Fruit fly (Drosophila melanogaster) whole organism, prepupa: ENCODE results near the gene Indy.
A peak's percentile ranks its signal among the peaks of the same experiment; 100 is the strongest.

Experiments used
- CG10631 ChIP-seq: fragments of 200-800 bp; sonication (Bioruptor generic); optimal IDR thresholded peaks from 2 replicates; lab custom pipeline; 2016; ENCODE audit warnings: missing biosample characterization, missing genetic modification characterization
- CG16779 ChIP-seq: fragments of 200-800 bp; sonication (Bioruptor generic); optimal IDR thresholded peaks from 3 replicates; lab custom pipeline; 2017; ENCODE audit warnings: missing biosample characterization, mild to moderate bottlenecking, missing genetic modification characterization
- CG8319 ChIP-seq: fragments of 200-800 bp; sonication (Bioruptor generic); optimal IDR thresholded peaks from 3 replicates; lab custom pipeline; 2016; ENCODE audit warnings: missing biosample characterization, missing genetic modification characterization
- Eip75B ChIP-seq: fragments of 200-800 bp; sonication (Bioruptor generic); optimal IDR thresholded peaks from 3 replicates; lab custom pipeline; 2016; ENCODE audit warnings: missing biosample characterization, missing genetic modification characterization
- Ets21C ChIP-seq: fragments of 200-800 bp; sonication (Bioruptor generic); optimal IDR thresholded peaks from 3 replicates; lab custom pipeline; 2016; ENCODE audit warnings: missing biosample characterization, missing genetic modification characterization
- Gug ChIP-seq: fragments of 200-800 bp; sonication (Bioruptor generic); IDR thresholded peaks from 2 replicates; pipeline ENCODE4 v1.3.6; 2022; ENCODE audit warnings: missing biosample characterization, missing genetic modification characterization
- Hr38 ChIP-seq: sonication (Bioruptor generic); optimal IDR thresholded peaks from 2 replicates; lab custom pipeline; 2016; ENCODE audit warnings: missing biosample characterization, missing genetic modification characterization
- Hr4 ChIP-seq: fragments of 200-800 bp; sonication (Bioruptor generic); optimal IDR thresholded peaks from 3 replicates; lab custom pipeline; 2016; ENCODE audit warnings: missing biosample characterization, missing genetic modification characterization
- Met ChIP-seq: fragments of 200-800 bp; sonication (Bioruptor generic); optimal IDR thresholded peaks from 3 replicates; lab custom pipeline; 2016; ENCODE audit warnings: missing biosample characterization, missing genetic modification characterization
- fkh ChIP-seq: fragments of 200-800 bp; sonication (Bioruptor generic); optimal IDR thresholded peaks from 3 replicates; lab custom pipeline; 2017; ENCODE audit warnings: missing biosample characterization, mild to moderate bottlenecking, missing genetic modification characterization, moderate library complexity
- pdm3 ChIP-seq: fragments of 200-800 bp; sonication (Bioruptor generic); optimal IDR thresholded peaks from 3 replicates; lab custom pipeline; 2016; ENCODE audit warnings: missing biosample characterization, missing genetic modification characterization
- spab ChIP-seq: fragments of 200-800 bp; sonication (Bioruptor generic); optimal IDR thresholded peaks from 2 replicates; lab custom pipeline; 2017; ENCODE audit warnings: missing biosample characterization, mild to moderate bottlenecking, missing genetic modification characterization, missing genetic modification reagents

Indy gene

DNA sequence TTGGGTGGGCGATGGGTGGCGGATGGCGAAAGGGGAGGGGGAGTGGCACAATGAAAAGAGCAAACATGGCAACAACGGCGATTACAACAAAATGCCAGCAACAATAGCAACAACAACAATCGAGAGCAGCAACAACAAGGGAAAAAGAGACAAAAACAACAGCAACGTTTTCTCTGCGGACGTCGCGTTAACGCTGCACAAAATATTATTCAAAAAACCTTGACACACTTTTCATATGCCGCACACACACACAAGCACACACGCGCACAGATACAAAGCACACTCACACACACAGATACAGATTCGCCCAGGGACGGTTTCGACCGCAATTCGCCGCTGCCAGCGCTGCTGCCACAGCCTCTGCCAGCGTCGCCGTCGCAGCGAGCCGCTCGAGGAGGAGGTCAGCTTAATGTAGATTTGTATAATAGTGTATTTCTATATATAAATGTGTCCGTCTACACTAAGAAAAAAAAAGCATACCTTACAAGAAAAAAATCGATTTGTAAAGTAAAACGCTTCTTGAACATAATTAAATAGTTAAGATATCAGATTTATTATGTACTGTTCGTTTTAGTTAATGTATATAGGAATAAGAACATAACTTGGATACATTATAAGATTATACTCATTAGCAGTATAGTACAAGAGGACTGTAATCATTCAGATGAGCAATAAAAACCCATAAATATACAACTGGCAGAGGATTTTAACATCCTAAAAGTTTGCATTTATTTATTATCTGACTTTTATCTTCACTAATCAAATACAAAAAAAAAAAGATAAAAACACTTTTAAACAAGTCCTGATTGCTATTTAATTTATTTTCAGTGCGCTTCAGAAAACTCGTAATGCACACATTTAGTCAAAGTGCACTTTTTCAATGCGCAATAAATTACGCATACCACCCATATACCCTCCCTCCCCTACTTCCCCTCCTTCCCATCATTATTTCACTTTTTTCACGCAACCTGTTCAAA, 64.1 kb downstream of the Indy start (continued):
- TF ChIP-seq Met (GFP tag; lab: Kevin White, UChicago) (no peak), spab (no peak), fkh (GFP tag; lab: Kevin White, UChicago) (peak; percentile 71), Eip75B (GFP tag; lab: Kevin White, UChicago) (peak; percentile 25), Hr4 (GFP tag; lab: Kevin White, UChicago) (peak; percentile 24), CG8319 (peak; percentile 25), pdm3 (GFP tag; lab: Kevin White, UChicago) (peak; percentile 62), Ets21C (GFP tag; lab: Kevin White, UChicago) (no peak), Hr38 (GFP tag; lab: Kevin White, UChicago) (no peak), CG16779 (tag; lab: Kevin White, UChicago) (no peak), Gug (GFP tag; lab: Robert Waterston, UW) (no peak), CG10631 (GFP tag; lab: Kevin White, UChicago) (peak; percentile 11)
- TF ChIP-seq, all 60 proteins: peak for 27
